Worm (Caenorhabditis elegans) whole organism, young adult: ENCODE data around the gene nhr-152.

Experiments used
- B0035.1 ChIP-seq: sonication (generic microtip); optimal IDR thresholded peaks from 2 replicates; lab custom pipeline; 2016; ENCODE audit warnings: missing genetic modification characterization, mild to moderate bottlenecking, missing compliant biosample characterization, missing genotype, missing genetic modification reagents
- B0261.1 ChIP-seq: sonication (generic microtip); optimal IDR thresholded peaks from 2 replicates; lab custom pipeline; 2016; ENCODE audit warnings: mild to moderate bottlenecking, missing genetic modification characterization, moderate library complexity, missing compliant biosample characterization
- B0336.3 ChIP-seq: fragments of 200-800 bp; sonication (Bioruptor generic); IDR thresholded peaks from 2 replicates; pipeline ENCODE4 v1.3.6; 2022; ENCODE audit warnings: missing genetic modification characterization, missing compliant biosample characterization
- C17E4.6 ChIP-seq: fragments of 200-800 bp; sonication (Bioruptor generic); IDR thresholded peaks from 2 replicates; pipeline ENCODE4 v1.3.6; 2022; ENCODE audit warnings: missing genetic modification reagents, missing genetic modification characterization, missing compliant biosample characterization
- F33H1.4 ChIP-seq: fragments of 200-800 bp; sonication (Bioruptor generic); IDR thresholded peaks from 2 replicates; pipeline ENCODE4 v1.3.6; 2022; ENCODE audit warnings: missing genetic modification reagents, missing genetic modification characterization, missing compliant biosample characterization
- F39B2.1 ChIP-seq: fragments of 200-800 bp; sonication (Bioruptor generic); IDR thresholded peaks from 2 replicates; pipeline ENCODE4 v1.3.6; 2022; ENCODE audit warnings: missing genetic modification reagents, missing genetic modification characterization, missing compliant biosample characterization
- F49E8.2 ChIP-seq: sonication (generic microtip); optimal IDR thresholded peaks from 3 replicates; lab custom pipeline; 2017; ENCODE audit warnings: missing genetic modification characterization, mild to moderate bottlenecking, missing compliant biosample characterization, antibody characterized with exemption, moderate library complexity; ENCODE audit not compliant: insufficient read depth
- F57A8.1 ChIP-seq: fragments of 200-800 bp; sonication (Bioruptor generic); optimal IDR thresholded peaks from 2 replicates; lab custom pipeline; 2018; ENCODE audit warnings: mild to moderate bottlenecking, missing genetic modification characterization, moderate library complexity, missing compliant biosample characterization
- K12H6.12 ChIP-seq: fragments of 200-800 bp; sonication (Bioruptor generic); optimal IDR thresholded peaks from 2 replicates; lab custom pipeline; 2018; ENCODE audit warnings: mild to moderate bottlenecking, missing genetic modification characterization, missing compliant biosample characterization
- Y53G8AR.9 ChIP-seq: fragments of 200-800 bp; sonication (Bioruptor generic); conservative IDR thresholded peaks from 2 replicates; pipeline ENCODE4 v1.3.6; 2022; ENCODE audit warnings: missing genetic modification reagents, missing genetic modification characterization, missing compliant biosample characterization
- Y79H2A.3 ChIP-seq: fragments of 200-800 bp; sonication (Bioruptor generic); conservative IDR thresholded peaks from 2 replicates; pipeline ENCODE4 v1.3.6; 2022; ENCODE audit warnings: missing genetic modification reagents, missing genetic modification characterization, missing compliant biosample characterization
- Y95B8A.8 ChIP-seq: fragments of 200-800 bp; sonication (Bioruptor generic); IDR thresholded peaks from 2 replicates; pipeline ENCODE4 v1.3.6; 2022; ENCODE audit warnings: missing genetic modification reagents, missing genetic modification characterization, missing compliant biosample characterization
- akir-1 ChIP-seq: fragments of 200-800 bp; sonication (Bioruptor generic); optimal IDR thresholded peaks from 2 replicates; lab custom pipeline; 2018; ENCODE audit warnings: mild to moderate bottlenecking, missing genetic modification characterization, moderate library complexity, missing compliant biosample characterization
- aptf-3 ChIP-seq: fragments of 200-800 bp; sonication (Bioruptor generic); IDR thresholded peaks from 2 replicates; pipeline ENCODE4 v1.3.6; 2022; ENCODE audit warnings: missing genetic modification characterization, missing compliant biosample characterization
- atf-7 ChIP-seq: sonication (generic microtip); optimal IDR thresholded peaks from 2 replicates; lab custom pipeline; 2017; ENCODE audit warnings: mild to moderate bottlenecking, missing genetic modification characterization, missing compliant biosample characterization
- attf-6 ChIP-seq: fragments of 200-800 bp; sonication (Bioruptor generic); IDR thresholded peaks from 2 replicates; pipeline ENCODE4 v1.3.6; 2022; ENCODE audit warnings: missing genetic modification reagents, missing genetic modification characterization, missing compliant biosample characterization
- bed-1 ChIP-seq: fragments of 200-800 bp; sonication (Bioruptor generic); IDR thresholded peaks from 2 replicates; pipeline ENCODE4 v1.3.6; 2022; ENCODE audit warnings: missing genetic modification reagents, missing genetic modification characterization, missing compliant biosample characterization
- ccch-3 ChIP-seq: fragments of 200-800 bp; sonication (Bioruptor generic); optimal IDR thresholded peaks from 2 replicates; lab custom pipeline; 2018; ENCODE audit warnings: mild to moderate bottlenecking, missing genetic modification characterization, missing compliant biosample characterization
- ceh-27 ChIP-seq: fragments of 200-800 bp; sonication (Bioruptor generic); optimal IDR thresholded peaks from 2 replicates; lab custom pipeline; 2018; ENCODE audit warnings: mild to moderate bottlenecking, missing genetic modification characterization, moderate library complexity, missing compliant biosample characterization
- ceh-79 ChIP-seq: sonication (generic microtip); optimal IDR thresholded peaks from 2 replicates; lab custom pipeline; 2017; ENCODE audit warnings: mild to moderate bottlenecking, missing genetic modification characterization, missing compliant biosample characterization
- die-1 ChIP-seq: sonication (generic microtip); optimal IDR thresholded peaks from 2 replicates; lab custom pipeline; 2016; ENCODE audit warnings: missing genotype, mild to moderate bottlenecking, missing genetic modification characterization, missing compliant biosample characterization
- egrh-3 ChIP-seq: fragments of 200-800 bp; sonication (Bioruptor generic); IDR thresholded peaks from 2 replicates; pipeline ENCODE4 v1.3.6; 2022; ENCODE audit warnings: missing genetic modification reagents, missing genetic modification characterization, missing compliant biosample characterization
- hlh-12 ChIP-seq: sonication (generic microtip); optimal IDR thresholded peaks from 2 replicates; lab custom pipeline; 2016; ENCODE audit warnings: missing genetic modification characterization, missing compliant biosample characterization
- hmg-1.2 ChIP-seq: fragments of 200-800 bp; sonication (Bioruptor generic); IDR thresholded peaks from 2 replicates; pipeline ENCODE4 v1.3.6; 2022; ENCODE audit warnings: missing genetic modification reagents, missing genetic modification characterization, missing compliant biosample characterization
- hsf-1 ChIP-seq: fragments of 200-800 bp; sonication (Bioruptor generic); IDR thresholded peaks from 2 replicates; pipeline ENCODE4 v1.3.6; 2022; ENCODE audit warnings: missing genetic modification reagents, missing genetic modification characterization, missing compliant biosample characterization
- lag-1 ChIP-seq: fragments of 200-800 bp; sonication (Bioruptor generic); IDR thresholded peaks from 2 replicates; pipeline ENCODE4 v1.3.6; 2022; ENCODE audit warnings: missing genetic modification reagents, missing genetic modification characterization, missing compliant biosample characterization
- let-526 ChIP-seq: fragments of 200-800 bp; sonication (Bioruptor generic); IDR thresholded peaks from 2 replicates; pipeline ENCODE4 v1.3.6; 2022; ENCODE audit warnings: missing genetic modification reagents, missing genetic modification characterization, missing compliant biosample characterization
- lin-40 ChIP-seq: sonication (generic microtip); optimal IDR thresholded peaks from 2 replicates; lab custom pipeline; 2016; ENCODE audit warnings: missing genetic modification characterization, mild to moderate bottlenecking, missing compliant biosample characterization, missing genotype, missing genetic modification reagents
- lin-54 ChIP-seq: fragments of 200-800 bp; sonication (Bioruptor generic); optimal IDR thresholded peaks from 2 replicates; lab custom pipeline; 2018; ENCODE audit warnings: mild to moderate bottlenecking, missing genetic modification characterization, missing compliant biosample characterization
- lsy-27 ChIP-seq: sonication (generic microtip); optimal IDR thresholded peaks from 2 replicates; lab custom pipeline; 2017; ENCODE audit warnings: missing genetic modification characterization, mild to moderate bottlenecking, missing compliant biosample characterization, antibody characterized with exemption, missing genotype, borderline replicate concordance; ENCODE audit not compliant: insufficient read depth
- madf-10 ChIP-seq: sonication (generic microtip); optimal IDR thresholded peaks from 2 replicates; lab custom pipeline; 2016; ENCODE audit warnings: mild to moderate bottlenecking, missing genetic modification characterization, missing compliant biosample characterization
- madf-8 ChIP-seq: fragments of 200-800 bp; sonication (Bioruptor generic); conservative IDR thresholded peaks from 2 replicates; pipeline ENCODE4 v1.3.6; 2022; ENCODE audit warnings: missing genetic modification reagents, missing genetic modification characterization, missing compliant biosample characterization
- mel-28 ChIP-seq: sonication (generic microtip); optimal IDR thresholded peaks from 2 replicates; lab custom pipeline; 2016; ENCODE audit warnings: borderline replicate concordance, mild to moderate bottlenecking, missing genetic modification characterization, missing compliant biosample characterization
- nfya-1 ChIP-seq: sonication (generic microtip); optimal IDR thresholded peaks from 2 replicates; lab custom pipeline; 2017; ENCODE audit warnings: antibody characterized with exemption, missing compliant biosample characterization, missing genetic modification characterization, borderline replicate concordance; ENCODE audit not compliant: insufficient read depth
- nhr-120 ChIP-seq: fragments of 200-800 bp; sonication (Bioruptor generic); IDR thresholded peaks from 2 replicates; pipeline ENCODE4 v1.3.6; 2022; ENCODE audit warnings: missing genetic modification characterization, missing compliant biosample characterization
- nhr-80 ChIP-seq: sonication (generic microtip); optimal IDR thresholded peaks from 2 replicates; lab custom pipeline; 2016; ENCODE audit warnings: missing genetic modification characterization, missing compliant biosample characterization
- nhr-90 ChIP-seq: sonication (generic microtip); optimal IDR thresholded peaks from 2 replicates; lab custom pipeline; 2016; ENCODE audit warnings: missing genotype, mild to moderate bottlenecking, missing genetic modification characterization, missing compliant biosample characterization
- pha-4 ChIP-seq: fragments of 150-350 bp; sonication (generic microtip); optimal IDR thresholded peaks from 2 replicates; lab custom pipeline; 2014; ENCODE audit warnings: missing biosample characterization, missing genetic modification reagents, missing genetic modification characterization
- snpc-1.1 ChIP-seq: sonication (generic microtip); optimal IDR thresholded peaks from 2 replicates; lab custom pipeline; 2017; ENCODE audit warnings: missing genetic modification characterization, mild to moderate bottlenecking, missing compliant biosample characterization, antibody characterized with exemption, moderate library complexity, missing genotype, missing genetic modification reagents; ENCODE audit not compliant: insufficient read depth
- snpc-1.3 ChIP-seq: sonication (generic microtip); optimal IDR thresholded peaks from 2 replicates; lab custom pipeline; 2017; ENCODE audit warnings: missing genetic modification characterization, mild to moderate bottlenecking, missing compliant biosample characterization, antibody characterized with exemption, moderate library complexity, missing genotype, missing genetic modification reagents; ENCODE audit not compliant: insufficient read depth
- snpc-3.4 ChIP-seq: sonication (generic microtip); optimal IDR thresholded peaks from 2 replicates; lab custom pipeline; 2017; ENCODE audit warnings: missing genetic modification characterization, mild to moderate bottlenecking, missing compliant biosample characterization, antibody characterized with exemption, moderate library complexity, missing genotype, missing genetic modification reagents
- somi-1 ChIP-seq: fragments of 200-800 bp; sonication (Bioruptor generic); optimal IDR thresholded peaks from 2 replicates; lab custom pipeline; 2018; ENCODE audit warnings: mild to moderate bottlenecking, missing genetic modification characterization, missing compliant biosample characterization
- tlf-1 ChIP-seq: fragments of 200-800 bp; sonication (Bioruptor generic); optimal IDR thresholded peaks from 2 replicates; lab custom pipeline; 2018; ENCODE audit warnings: mild to moderate bottlenecking, missing genetic modification characterization, missing compliant biosample characterization
- xnd-1 ChIP-seq: sonication (generic microtip); optimal IDR thresholded peaks from 2 replicates; lab custom pipeline; 2016; ENCODE audit warnings: missing genotype, missing genetic modification reagents, missing genetic modification characterization, missing compliant biosample characterization
- zfh-2 ChIP-seq: fragments of 200-800 bp; sonication (Bioruptor generic); conservative IDR thresholded peaks from 2 replicates; pipeline ENCODE4 v1.3.6; 2022; ENCODE audit warnings: missing genetic modification reagents, missing genetic modification characterization, missing compliant biosample characterization
- zim-3 ChIP-seq: sonication (generic microtip); optimal IDR thresholded peaks from 2 replicates; lab custom pipeline; 2017; ENCODE audit warnings: mild to moderate bottlenecking, missing genetic modification characterization, moderate library complexity, missing compliant biosample characterization
- ztf-18 ChIP-seq: sonication (generic microtip); optimal IDR thresholded peaks from 2 replicates; lab custom pipeline; 2016; ENCODE audit warnings: missing genotype, mild to moderate bottlenecking, missing genetic modification characterization, missing compliant biosample characterization
- ztf-25 ChIP-seq: fragments of 200-800 bp; sonication (Bioruptor generic); IDR thresholded peaks from 2 replicates; pipeline ENCODE4 v1.3.6; 2022; ENCODE audit warnings: missing genetic modification reagents, missing genetic modification characterization, missing compliant biosample characterization

nhr-152 gene

DNA sequence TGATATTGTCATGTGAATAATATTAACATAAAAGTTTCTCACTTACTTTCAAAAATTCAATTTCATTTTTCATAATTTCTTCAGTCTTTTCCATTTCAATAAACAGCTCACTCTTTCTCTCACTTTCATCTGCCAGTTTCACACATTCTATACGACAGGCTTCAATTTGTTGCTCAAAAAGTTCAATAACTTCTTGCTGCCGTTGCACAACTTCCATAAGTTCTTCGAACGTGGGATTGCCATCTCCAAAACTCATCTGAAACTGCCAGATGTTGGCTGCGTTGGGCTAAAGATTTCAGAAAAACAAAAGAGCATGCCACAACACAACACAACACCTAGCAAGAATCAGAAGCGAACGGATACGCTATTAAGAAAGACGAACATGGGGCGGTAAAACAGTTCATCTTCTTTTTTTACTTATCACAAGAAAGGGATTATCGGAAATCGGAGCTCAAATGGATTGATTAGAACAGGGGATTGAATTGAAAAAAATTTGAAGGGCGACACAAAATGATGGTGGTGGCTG is 47.2 kb downstream of the nhr-152 start (continued):
- TF ChIP-seq nhr-120 (GFP tag; lab: Robert Waterston, UW) (no peak), ceh-79 (no peak), atf-7 (tag; lab: Kevin White, UChicago) (no peak), aptf-3 (GFP tag; lab: Robert Waterston, UW) (0 out of 2 replicates have a peak, but pooled peaks have one; percentile 15), Y53G8AR.9 (GFP tag; lab: Robert Waterston, UW) (no peak), ccch-3 (GFP tag; lab: Kevin White, UChicago) (no peak), tlf-1 (GFP tag; lab: Kevin White, UChicago) (no peak), zfh-2 (GFP tag; lab: Robert Waterston, UW) (no peak), madf-8 (GFP tag; lab: Robert Waterston, UW) (no peak; the same call in 1 of the 2 replicates), snpc-3.4 (tag; lab: Kevin White, UChicago) (no peak), F57A8.1 (GFP tag; lab: Kevin White, UChicago) (no peak), C17E4.6 (GFP tag; lab: Robert Waterston, UW) (no peak), ceh-27 (GFP tag; lab: Kevin White, UChicago) (no peak), snpc-1.3 (tag; lab: Kevin White, UChicago) (no peak), attf-6 (GFP tag; lab: Robert Waterston, UW) (no peak), lsy-27 (tag; lab: Kevin White, UChicago) (no peak), K12H6.12 (tag; lab: Kevin White, UChicago) (no peak), akir-1 (GFP tag; lab: Kevin White, UChicago) (no peak), bed-1 (GFP tag; lab: Robert Waterston, UW) (no peak), nhr-90 (tag; lab: Kevin White, UChicago) (no peak), hsf-1 (GFP tag; lab: Robert Waterston, UW) (peak; percentile 67; the same call in 1 of the 2 replicates), ztf-18 (tag; lab: Kevin White, UChicago) (no peak), madf-10 (no peak), Y95B8A.8 (GFP tag; lab: Robert Waterston, UW) (no peak), xnd-1 (tag; lab: Kevin White, UChicago) (no peak), lin-40 (no peak), hlh-12 (no peak), mel-28 (no peak), zim-3 (tag; lab: Kevin White, UChicago) (no peak), ztf-25 (GFP tag; lab: Robert Waterston, UW) (no peak), pha-4 (no peak), hmg-1.2 (GFP tag; lab: Robert Waterston, UW) (no peak), lin-54 (GFP tag; lab: Kevin White, UChicago) (peak; percentile 26), egrh-3 (GFP tag; lab: Robert Waterston, UW) (no peak), F39B2.1 (no peak), F33H1.4 (GFP tag; lab: Robert Waterston, UW) (no peak), nfya-1 (tag; lab: Kevin White, UChicago) (no peak), F49E8.2 (tag; lab: Kevin White, UChicago) (peak; percentile 31), die-1 (tag; lab: Kevin White, UChicago) (no peak), B0336.3 (GFP tag; lab: Robert Waterston, UW) (peak; percentile 80), snpc-1.1 (tag; lab: Kevin White, UChicago) (no peak), let-526 (GFP tag; lab: Robert Waterston, UW) (no peak), somi-1 (GFP tag; lab: Kevin White, UChicago) (no peak), nhr-80 (tag; lab: Kevin White, UChicago) (no peak), Y79H2A.3 (GFP tag; lab: Robert Waterston, UW) (no peak), lag-1 (GFP tag; lab: Robert Waterston, UW) (no peak), B0035.1 (tag; lab: Kevin White, UChicago) (no peak), B0261.1 (no peak)
